Fruit fly (Drosophila melanogaster): Measurements from ENCODE around the gene Cpsf6.

Cpsf6 gene

dm6 chr3L:8315141-8315816 lies at the start of gene Cpsf6 (continued):
- TF ChIP-seq CG13894 (tag; optimal IDR thresholded peaks at IDR 0.05) (no peak), Hr39 (optimal IDR thresholded peaks at IDR 0.05) (no peak), CG8478 (optimal IDR thresholded peaks at IDR 0.05) (peak; percentile 88), psq (GFP tag; optimal IDR thresholded peaks at IDR 0.05) (peak; percentile 17), Jarid2 (GFP tag; optimal IDR thresholded peaks at IDR 0.05) (no peak), tna (GFP tag; IDR thresholded peaks at IDR 0.05; ENCODE audit: partially characterized antibody) (no peak), CG9817 (tag; optimal IDR thresholded peaks at IDR 0.05) (peak; percentile 75), pum (GFP tag; optimal IDR thresholded peaks at IDR 0.05) (no peak), Elba2 (GFP tag; optimal IDR thresholded peaks at IDR 0.05) (peak; percentile 16), CG12299 (tag; optimal IDR thresholded peaks at IDR 0.05) (peak; percentile 41), CG6175 (GFP tag; IDR thresholded peaks at IDR 0.05) (no peak), CG7987 (GFP tag; optimal IDR thresholded peaks at IDR 0.05) (no peak), BEAF-32 (GFP tag; optimal IDR thresholded peaks at IDR 0.05) (peak; percentile 54), gce (GFP tag; IDR thresholded peaks at IDR 0.05) (0 out of 3 replicates have a peak, but pooled peaks have one; percentile 19), CG15269 (tag; optimal IDR thresholded peaks at IDR 0.05) (peak; percentile 74), Blimp-1 (GFP tag; optimal IDR thresholded peaks at IDR 0.05) (no peak), CG4328 (GFP tag; optimal IDR thresholded peaks at IDR 0.05) (peak; percentile 42), Taf1 (GFP tag; IDR thresholded peaks at IDR 0.05) (no peak), lmd (GFP tag; IDR thresholded peaks at IDR 0.05) (peak; percentile 44; the same call in 1 of the 2 replicates), CG2678 (tag; optimal IDR thresholded peaks at IDR 0.05) (peak; percentile 68), CG16779 (GFP tag; IDR thresholded peaks at IDR 0.05) (no peak; the same call in 1 of the 2 replicates), CG3995 (GFP tag; optimal IDR thresholded peaks at IDR 0.05) (no peak), CG9932 (GFP tag; IDR thresholded peaks at IDR 0.05) (peak; percentile 70), CG6654 (GFP tag; optimal IDR thresholded peaks at IDR 0.05) (no peak), bigmax (GFP tag; optimal IDR thresholded peaks at IDR 0.05) (no peak), E2f2 (GFP tag; IDR thresholded peaks at IDR 0.05) (peak; percentile 79), Lhr (GFP tag; optimal IDR thresholded peaks at IDR 0.05) (peak; percentile 80), CG18599 (GFP tag; optimal IDR thresholded peaks at IDR 0.05) (peak; percentile 38), H15 (GFP tag; IDR thresholded peaks at IDR 0.05) (peak; percentile 32; the same call in 1 of the 3 replicates), CG8924 (tag; optimal IDR thresholded peaks at IDR 0.05) (peak; percentile 66), sr (GFP tag; IDR thresholded peaks at IDR 0.05) (0 out of 3 replicates have a peak, but pooled peaks have one; percentile 2), CG12071 (GFP tag; optimal IDR thresholded peaks at IDR 0.05) (no peak), slou (GFP tag; optimal IDR thresholded peaks at IDR 0.05) (no peak), CTCF (GFP tag; optimal IDR thresholded peaks at IDR 0.05) (peak; percentile 4), CG10654 (GFP tag; optimal IDR thresholded peaks at IDR 0.05) (peak; percentile 36), Vsx1 (GFP tag; optimal IDR thresholded peaks at IDR 0.05) (peak; percentile 8), CG11456 (GFP tag; IDR thresholded peaks at IDR 0.05) (peak; percentile 60; the same call in 2 of the 3 replicates), CG12219 (GFP tag; optimal IDR thresholded peaks at IDR 0.05) (peak; percentile 33), CG12942 (GFP tag; optimal IDR thresholded peaks at IDR 0.05) (peak; percentile 57), Dll (GFP tag; IDR thresholded peaks at IDR 0.05; ENCODE audit: partially characterized antibody) (0 out of 4 replicates have a peak, but pooled peaks have one; percentile 46), Neu2 (GFP tag; optimal IDR thresholded peaks at IDR 0.05; ENCODE audit: borderline replicate concordance) (no peak), H2.0 (GFP tag; IDR thresholded peaks at IDR 0.05) (peak; percentile 79), hth (optimal IDR thresholded peaks at IDR 0.05) (no peak), CG12236 (GFP tag; optimal IDR thresholded peaks at IDR 0.05) (no peak), NK7.1 (GFP tag; optimal IDR thresholded peaks at IDR 0.05) (no peak), NC2β (GFP tag; optimal IDR thresholded peaks at IDR 0.05) (no peak), pho (GFP tag; optimal IDR thresholded peaks at IDR 0.05) (peak; percentile 46), sens-2 (GFP tag; IDR thresholded peaks at IDR 0.05) (peak; percentile 68), gcm (GFP tag; optimal IDR thresholded peaks at IDR 0.05) (no peak), CG15601 (tag; optimal IDR thresholded peaks at IDR 0.05) (peak; percentile 69), CG17385 (GFP tag; optimal IDR thresholded peaks at IDR 0.05) (peak; percentile 39)

Data from whole organism, embryonic.